Fruit fly (Drosophila melanogaster) whole organism, prepupa: Measurements from ENCODE around the gene CG34462.

Experiments
- CG10631 ChIP-seq: fragments of 200-800 bp; sonication (Bioruptor generic); optimal IDR thresholded peaks from 2 replicates; lab custom pipeline; 2016; ENCODE audit warnings: missing biosample characterization, missing genetic modification characterization
- CG10669 ChIP-seq: fragments of 200-800 bp; sonication (Bioruptor generic); optimal IDR thresholded peaks from 3 replicates; lab custom pipeline; 2018; ENCODE audit warnings: missing biosample characterization, mild to moderate bottlenecking, missing genetic modification characterization, moderate library complexity
- CG34406 ChIP-seq: fragments of 200-800 bp; sonication (Bioruptor generic); optimal IDR thresholded peaks from 3 replicates; lab custom pipeline; 2016; ENCODE audit warnings: missing biosample characterization, missing genetic modification characterization
- Hr4 ChIP-seq: fragments of 200-800 bp; sonication (Bioruptor generic); optimal IDR thresholded peaks from 3 replicates; lab custom pipeline; 2016; ENCODE audit warnings: missing biosample characterization, missing genetic modification characterization
- OdsH ChIP-seq: fragments of 200-800 bp; sonication (Bioruptor generic); optimal IDR thresholded peaks from 3 replicates; lab custom pipeline; 2016; ENCODE audit warnings: missing biosample characterization, missing genetic modification characterization
- Sox14 ChIP-seq: fragments of 200-800 bp; sonication (Bioruptor generic); optimal IDR thresholded peaks from 3 replicates; lab custom pipeline; 2016; ENCODE audit warnings: missing biosample characterization, missing genetic modification characterization
- esn ChIP-seq: fragments of 200-800 bp; sonication (Bioruptor generic); optimal IDR thresholded peaks from 2 replicates; lab custom pipeline; 2016; ENCODE audit warnings: missing biosample characterization, mild to moderate bottlenecking, missing genetic modification characterization, moderate library complexity

- TF ChIP-seq CG10631: peak; percentile 47
- TF ChIP-seq OdsH (GFP tag; lab: Kevin White, UChicago): peak; percentile 47
- no peak for TF ChIP-seq CG34406
- TF ChIP-seq Hr4: peak; percentile 61
- peak; percentile 51 for TF ChIP-seq Sox14 (GFP tag; lab: Kevin White, UChicago)
- peak; percentile 48 for TF ChIP-seq esn
- TF ChIP-seq CG10669: no peak
Observed at dm6 chr3L:8315141-8315816, 13.1 kb upstream of the CG34462 start, which contains the start of gene Cpsf6.
